Worm (Caenorhabditis elegans) whole organism, midembryonic: ENCODE data around the gene ZC13.10.

Experiments used
- klf-2 ChIP-seq: fragments of 200-800 bp; sonication (Bioruptor generic); conservative IDR thresholded peaks from 2 replicates; pipeline ENCODE4 v1.3.6; 2022; ENCODE audit warnings: missing genetic modification reagents, missing genetic modification characterization, missing compliant biosample characterization
- med-1 ChIP-seq: sonication (generic microtip); optimal IDR thresholded peaks from 2 replicates; lab custom pipeline; 2017; ENCODE audit warnings: missing genetic modification characterization, mild to moderate bottlenecking, missing compliant biosample characterization, antibody characterized with exemption, missing genetic modification reagents; ENCODE audit not compliant: insufficient read depth
- ztf-23 ChIP-seq: fragments of 200-800 bp; sonication (Bioruptor generic); IDR thresholded peaks from 2 replicates; pipeline ENCODE4 v1.3.6; 2022; ENCODE audit warnings: missing genetic modification reagents, missing genetic modification characterization, missing compliant biosample characterization
- ztf-29 ChIP-seq: fragments of 200-800 bp; sonication (Bioruptor generic); IDR thresholded peaks from 2 replicates; pipeline ENCODE4 v1.3.6; 2022; ENCODE audit warnings: missing genetic modification reagents, missing genetic modification characterization, missing compliant biosample characterization

DNA sequence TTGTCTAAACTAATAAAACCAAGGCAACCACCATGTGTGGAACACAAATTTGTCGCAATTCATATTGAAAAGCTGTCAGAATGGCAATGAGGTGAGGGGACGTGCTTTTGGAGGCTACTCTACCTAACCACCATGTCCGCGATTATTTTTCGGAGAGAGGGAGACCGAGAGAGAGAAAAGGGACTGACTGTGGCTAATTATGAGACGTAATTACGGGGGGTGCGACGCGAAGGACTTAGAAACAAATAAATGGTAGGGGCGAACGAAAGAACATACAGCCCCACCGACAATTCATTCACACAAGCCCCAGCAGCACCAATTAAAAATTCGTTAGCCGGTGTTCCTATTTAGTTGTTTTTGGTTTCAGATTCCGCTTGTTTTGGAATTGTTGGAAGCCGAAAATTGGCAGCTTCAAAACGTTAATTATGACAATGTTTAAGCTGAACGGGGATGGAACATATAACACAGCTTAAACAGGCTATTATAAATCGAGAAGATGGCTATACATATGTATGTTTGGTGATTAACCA, 49.6 kb downstream of the ZC13.10 start:
- TF ChIP-seq med-1 (GFP tag; lab: Kevin White, UChicago): no peak
- TF ChIP-seq klf-2 (GFP tag; lab: Robert Waterston, UW): no peak
- no peak for TF ChIP-seq ztf-29
- TF ChIP-seq ztf-23 (GFP tag; lab: Robert Waterston, UW): no peak
